Worm (Caenorhabditis elegans): Measurements from ENCODE around the gene epc-1.

Gene epc-1

ce11 chrIII:12568962-12569361, 39.4 kb downstream of the epc-1 start (continued):
- TF ChIP-seq mel-28 (tag; optimal IDR thresholded peaks at IDR 0.05; ENCODE audit: borderline replicate concordance) (no peak), cebp-1 (GFP tag; IDR thresholded peaks at IDR 0.05) (no peak), cebp-1 (tag; optimal IDR thresholded peaks at IDR 0.05) (peak; percentile 8), him-1 (tag; optimal IDR thresholded peaks at IDR 0.05) (no peak), snpc-3.4 (tag; optimal IDR thresholded peaks at IDR 0.05) (no peak), nfyb-1 (GFP tag; IDR thresholded peaks at IDR 0.05) (no peak), lag-1 (GFP tag; IDR thresholded peaks at IDR 0.05) (no peak), mes-4 (tag; optimal IDR thresholded peaks at IDR 0.05) (no peak), pha-4 (tag; optimal IDR thresholded peaks at IDR 0.05) (no peak), tbp1 (GFP tag; optimal IDR thresholded peaks at IDR 0.05) (peak; percentile 24), F33H1.4 (GFP tag; IDR thresholded peaks at IDR 0.05) (no peak), dox-1 (GFP tag; IDR thresholded peaks at IDR 0.05) (0 out of 2 replicates have a peak, but pooled peaks have one; percentile 28)

ce11 chrIII:12568036-12568649, 40.2 kb downstream of the epc-1 start:
- TF ChIP-seq madf-3 (GFP tag; IDR thresholded peaks at IDR 0.05), result no peak
- TF ChIP-seq B0261.1 (tag; optimal IDR thresholded peaks at IDR 0.05), result no peak
- TF ChIP-seq snpc-4 (GFP tag; optimal IDR thresholded peaks at IDR 0.05), result no peak
- peak in 2 of 4 experiments; percentile 4 to 42 for TF ChIP-seq snpc-4 (tag; optimal IDR thresholded peaks at IDR 0.05)
- TF ChIP-seq F22D6.2 (tag; optimal IDR thresholded peaks at IDR 0.05), result peak; percentile 92
- 0 out of 2 replicates have a peak, but pooled peaks have one; percentile 45 for TF ChIP-seq lir-1 (GFP tag; conservative IDR thresholded peaks at IDR 0.05)
- TF ChIP-seq B0336.3 (GFP tag; IDR thresholded peaks at IDR 0.05), result peak; percentile 63
- no peak for TF ChIP-seq F57C9.4 (tag; optimal IDR thresholded peaks at IDR 0.05)
- TF ChIP-seq rpc-1 (optimal IDR thresholded peaks at IDR 0.05), result no peak
- no peak for TF ChIP-seq rpc-1 (tag; optimal IDR thresholded peaks at IDR 0.05)
- peak; percentile 83 for TF ChIP-seq somi-1 (GFP tag; optimal IDR thresholded peaks at IDR 0.05)
- TF ChIP-seq ztf-3 (GFP tag; optimal IDR thresholded peaks at IDR 0.05), result peak; percentile 72
- TF ChIP-seq Y53F4B.3 (GFP tag; IDR thresholded peaks at IDR 0.05), result no peak
- TF ChIP-seq tbp1 (GFP tag; optimal IDR thresholded peaks at IDR 0.05), result peak; percentile 44
- peak in 1 of 3 experiments; percentile 32 for TF ChIP-seq lin-35 (GFP tag; optimal IDR thresholded peaks at IDR 0.05)
- TF ChIP-seq C06A6.2 (GFP tag; conservative IDR thresholded peaks at IDR 0.05), result 0 out of 2 replicates have a peak, but pooled peaks have one; percentile 34
- peak; percentile 31 for TF ChIP-seq repo-1 (tag; optimal IDR thresholded peaks at IDR 0.05)
- TF ChIP-seq F39B2.1 (GFP tag; IDR thresholded peaks at IDR 0.05), result no peak
- TF ChIP-seq mel-28 (tag; optimal IDR thresholded peaks at IDR 0.05; ENCODE audit: borderline replicate concordance), result no peak
- TF ChIP-seq ZK185.1 (tag; optimal IDR thresholded peaks at IDR 0.05; ENCODE audit: poor library complexity, severe bottlenecking), result no peak
- no peak for TF ChIP-seq fkh-3 (tag; optimal IDR thresholded peaks at IDR 0.05)
- TF ChIP-seq bed-2 (GFP tag; IDR thresholded peaks at IDR 0.05), result no peak
- TF ChIP-seq chd-7 (tag; optimal IDR thresholded peaks at IDR 0.05), result peak; percentile 65
- no peak for TF ChIP-seq B0019.2 (GFP tag; conservative IDR thresholded peaks at IDR 0.05)
- peak; percentile 53 for TF ChIP-seq atf-7 (tag; optimal IDR thresholded peaks at IDR 0.05)
- TF ChIP-seq Y53G8AR.9 (GFP tag; conservative IDR thresholded peaks at IDR 0.05), result no peak
- no peak for TF ChIP-seq Y79H2A.3 (GFP tag; conservative IDR thresholded peaks at IDR 0.05)
- TF ChIP-seq ama-1 (optimal IDR thresholded peaks at IDR 0.05), result no peak
- TF ChIP-seq ama-1 (GFP tag; optimal IDR thresholded peaks at IDR 0.05), result no peak
- no peak for TF ChIP-seq F10E7.11 (tag; optimal IDR thresholded peaks at IDR 0.05)
- no peak for TF ChIP-seq hlh-12 (tag; optimal IDR thresholded peaks at IDR 0.05)
- peak; percentile 57 for TF ChIP-seq ceh-27 (GFP tag; optimal IDR thresholded peaks at IDR 0.05)
- peak; percentile 57 for TF ChIP-seq K12H6.12 (tag; optimal IDR thresholded peaks at IDR 0.05)
- TF ChIP-seq tbx-9 (tag; optimal IDR thresholded peaks at IDR 0.05; ENCODE audit: borderline replicate concordance), result no peak
- no peak for TF ChIP-seq rec-8 (tag; optimal IDR thresholded peaks at IDR 0.05)
- no peak for TF ChIP-seq F55B11.4 (tag; optimal IDR thresholded peaks at IDR 0.05; ENCODE audit: borderline replicate concordance, insufficient read depth)
- peak; percentile 87 for TF ChIP-seq ztf-26 (tag; optimal IDR thresholded peaks at IDR 0.05)
- peak; percentile 92 for TF ChIP-seq nhr-80 (tag; optimal IDR thresholded peaks at IDR 0.05)
